Worm (Caenorhabditis elegans) whole organism, L4/young adult: ENCODE measurements around the gene cest-1.2.

Source experiments
- dao-5 ChIP-seq: sonication (generic microtip); optimal IDR thresholded peaks from 2 replicates; lab custom pipeline; 2016; ENCODE audit warnings: missing genotype, missing genetic modification characterization, moderate library complexity, missing compliant biosample characterization
- him-1 ChIP-seq: sonication (generic microtip); optimal IDR thresholded peaks from 2 replicates; lab custom pipeline; 2016; ENCODE audit warnings: missing genotype, missing genetic modification reagents, missing genetic modification characterization, missing compliant biosample characterization

ce11 chrV:14165745-14166144 is 5.1 kb upstream of the cest-1.2 start:
- no peak for TF ChIP-seq him-1
- no peak for TF ChIP-seq dao-5
